Worm (Caenorhabditis elegans) whole organism, young adult: Measurements from ENCODE around the gene pros-1.

Source experiments
- F10E7.11 ChIP-seq: sonication (generic microtip); optimal IDR thresholded peaks from 2 replicates; lab custom pipeline; 2017; ENCODE audit warnings: mild to moderate bottlenecking, missing genetic modification characterization, moderate library complexity, missing compliant biosample characterization
- F55B11.4 ChIP-seq: sonication (generic microtip); optimal IDR thresholded peaks from 2 replicates; lab custom pipeline; 2016; ENCODE audit warnings: missing compliant biosample characterization, missing genetic modification characterization, borderline replicate concordance; ENCODE audit not compliant: insufficient read depth
- F57C9.4 ChIP-seq: sonication (generic microtip); optimal IDR thresholded peaks from 2 replicates; lab custom pipeline; 2017; ENCODE audit warnings: mild to moderate bottlenecking, missing genetic modification characterization, missing compliant biosample characterization
- bed-1 ChIP-seq: fragments of 200-800 bp; sonication (Bioruptor generic); IDR thresholded peaks from 2 replicates; pipeline ENCODE4 v1.3.6; 2022; ENCODE audit warnings: missing genetic modification reagents, missing genetic modification characterization, missing compliant biosample characterization
- mxl-1 ChIP-seq: sonication (generic microtip); optimal IDR thresholded peaks from 2 replicates; lab custom pipeline; 2016; ENCODE audit warnings: missing genetic modification characterization, missing compliant biosample characterization
- nfya-1 ChIP-seq: sonication (generic microtip); optimal IDR thresholded peaks from 2 replicates; lab custom pipeline; 2017; ENCODE audit warnings: antibody characterized with exemption, missing compliant biosample characterization, missing genetic modification characterization, borderline replicate concordance; ENCODE audit not compliant: insufficient read depth
- nhr-90 ChIP-seq: sonication (generic microtip); optimal IDR thresholded peaks from 2 replicates; lab custom pipeline; 2016; ENCODE audit warnings: missing genotype, mild to moderate bottlenecking, missing genetic modification characterization, missing compliant biosample characterization
- rcor-1 ChIP-seq: fragments of 200-800 bp; sonication (Bioruptor generic); IDR thresholded peaks from 2 replicates; pipeline ENCODE4 v1.3.6; 2022; ENCODE audit warnings: missing genetic modification reagents, missing genetic modification characterization, missing compliant biosample characterization
- snpc-3.4 ChIP-seq: sonication (generic microtip); optimal IDR thresholded peaks from 2 replicates; lab custom pipeline; 2017; ENCODE audit warnings: missing genetic modification characterization, mild to moderate bottlenecking, missing compliant biosample characterization, antibody characterized with exemption, moderate library complexity, missing genotype, missing genetic modification reagents
- snpc-4 ChIP-seq, 5 experiments: fragments of 150-350 bp in 1 of 5; sonication (generic microtip) in 4 of 5; optimal IDR thresholded peaks; 2 replicates each; lab custom pipeline; 2014 to 2018; ENCODE audit warnings: missing genetic modification characterization in 5 of 5, missing biosample characterization in 3 of 5, antibody characterized with exemption in 2 of 5, mild to moderate bottlenecking in 2 of 5, missing compliant biosample characterization in 2 of 5, missing genotype in 2 of 5, moderate library complexity in 2 of 5, missing genetic modification reagents in 1 of 5
- xnd-1 ChIP-seq: sonication (generic microtip); optimal IDR thresholded peaks from 2 replicates; lab custom pipeline; 2016; ENCODE audit warnings: missing genotype, missing genetic modification reagents, missing genetic modification characterization, missing compliant biosample characterization

DNA sequence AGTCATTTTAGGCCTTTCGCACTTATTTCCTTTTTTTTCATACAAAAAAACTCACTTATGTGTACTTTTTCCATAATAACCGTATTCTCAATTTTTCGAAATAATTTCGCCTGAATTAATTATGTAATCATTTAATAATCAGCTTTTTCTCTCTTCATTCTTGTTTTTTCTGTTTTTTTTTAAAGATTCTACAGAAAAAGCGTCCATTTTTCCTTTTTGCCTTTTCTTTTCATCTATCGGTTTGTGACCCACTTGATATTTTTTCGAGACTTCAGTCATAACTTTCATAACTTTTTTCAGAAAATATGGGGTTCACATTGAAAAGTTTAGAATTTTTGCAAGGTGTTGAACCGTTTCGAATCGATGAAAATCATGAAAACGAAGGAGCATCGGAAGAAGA, 21.1 kb downstream of the pros-1 start, which contains the start of gene vms-1:
- TF ChIP-seq xnd-1 (no peak), snpc-4 (GFP tag; optimal IDR thresholded peaks at IDR 0.05; lab: Kevin White, UChicago) (no peak), snpc-4 (tag; optimal IDR thresholded peaks at IDR 0.05; lab: Kevin White, UChicago) (no peak), bed-1 (no peak), nhr-90 (no peak), F57C9.4 (tag; lab: Kevin White, UChicago) (no peak), snpc-3.4 (tag; lab: Kevin White, UChicago) (no peak), nfya-1 (no peak), F55B11.4 (tag; lab: Kevin White, UChicago) (no peak), rcor-1 (no peak), F10E7.11 (tag; lab: Kevin White, UChicago) (no peak), mxl-1 (tag; lab: Kevin White, UChicago) (no peak)
